Fruit fly (Drosophila melanogaster): ENCODE results near the gene Tdrd3.

Gene Tdrd3

DNA sequence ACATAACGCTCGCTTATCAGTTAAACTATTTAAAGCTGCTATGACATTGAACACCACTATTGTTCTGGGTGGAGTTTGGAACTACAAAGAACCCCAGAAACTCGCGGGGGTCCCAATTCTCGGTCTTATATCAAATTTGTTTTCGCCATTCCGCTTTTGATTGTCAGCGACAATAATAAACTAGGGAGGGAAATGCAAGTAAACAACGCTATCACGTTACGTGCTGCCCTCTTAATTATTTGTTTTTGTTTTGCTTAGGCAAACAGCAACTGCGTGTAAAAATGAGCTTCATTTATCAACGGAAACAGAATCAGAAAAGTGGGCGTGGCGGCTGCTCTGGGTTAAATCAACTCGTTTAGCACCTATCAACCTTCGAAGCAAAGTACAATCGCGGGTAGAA, 6.4 kb upstream of the Tdrd3 start (continued):
- TF ChIP-seq CG11723 (GFP tag; optimal IDR thresholded peaks at IDR 0.05), result peak; percentile 14
- no peak for TF ChIP-seq CG7839 (tag; optimal IDR thresholded peaks at IDR 0.05)
- TF ChIP-seq CG15514 (GFP tag; optimal IDR thresholded peaks at IDR 0.05), result peak; percentile 36
- TF ChIP-seq CG12219 (GFP tag; optimal IDR thresholded peaks at IDR 0.05), result peak; percentile 24
- TF ChIP-seq CG1832 (GFP tag; optimal IDR thresholded peaks at IDR 0.05), result no peak
- no peak for TF ChIP-seq her (GFP tag; optimal IDR thresholded peaks at IDR 0.05)
- TF ChIP-seq CG34224 (GFP tag; IDR thresholded peaks at IDR 0.05; ENCODE audit: partially characterized antibody), result no peak
- peak; percentile 46 for TF ChIP-seq CG3838 (GFP tag; optimal IDR thresholded peaks at IDR 0.05)
- TF ChIP-seq Hmr (GFP tag; optimal IDR thresholded peaks at IDR 0.05), result peak; percentile 29
- no peak for TF ChIP-seq fru (optimal IDR thresholded peaks at IDR 0.05)
- TF ChIP-seq bbx (GFP tag; IDR thresholded peaks at IDR 0.05; ENCODE audit: partially characterized antibody), result no peak
- TF ChIP-seq oc (tag; optimal IDR thresholded peaks at IDR 0.05), result no peak
- no peak for TF ChIP-seq CG14860 (GFP tag; IDR thresholded peaks at IDR 0.05; ENCODE audit: partially characterized antibody)
- TF ChIP-seq Doc3 (GFP tag; IDR thresholded peaks at IDR 0.05; ENCODE audit: partially characterized antibody), result no peak
- TF ChIP-seq B-H1 (GFP tag; IDR thresholded peaks at IDR 0.05), result no peak
- TF ChIP-seq Sin3A (optimal IDR thresholded peaks at IDR 0.05), result no peak
- peak; percentile 29 for TF ChIP-seq CG3065 (GFP tag; optimal IDR thresholded peaks at IDR 0.05)
- peak; percentile 55 for TF ChIP-seq fd64A (GFP tag; optimal IDR thresholded peaks at IDR 0.05)
- TF ChIP-seq shn (GFP tag; optimal IDR thresholded peaks at IDR 0.05), result no peak
- no peak for TF ChIP-seq CG4424 (GFP tag; optimal IDR thresholded peaks at IDR 0.05)
- no peak for TF ChIP-seq CG9215 (GFP tag; IDR thresholded peaks at IDR 0.05)
- TF ChIP-seq lbe (GFP tag; optimal IDR thresholded peaks at IDR 0.05), result no peak
- no peak for TF ChIP-seq slp2 (GFP tag; optimal IDR thresholded peaks at IDR 0.05)
- no peak for TF ChIP-seq CG7357 (GFP tag; IDR thresholded peaks at IDR 0.05)
- peak; percentile 6 for TF ChIP-seq sima (GFP tag; optimal IDR thresholded peaks at IDR 0.05)
- no peak for TF ChIP-seq p53 (GFP tag; optimal IDR thresholded peaks at IDR 0.05)
- TF ChIP-seq pros (GFP tag; optimal IDR thresholded peaks at IDR 0.05), result no peak
- no peak for TF ChIP-seq Jarid2 (GFP tag; optimal IDR thresholded peaks at IDR 0.05)
- TF ChIP-seq ssp (GFP tag; IDR thresholded peaks at IDR 0.05), result no peak
- TF ChIP-seq pan (optimal IDR thresholded peaks at IDR 0.05), result no peak
- peak in 1 of 2 experiments; percentile 18 for TF ChIP-seq pan (GFP tag; optimal IDR thresholded peaks at IDR 0.05 in 1 of 2, IDR thresholded peaks at IDR 0.05 in 1 of 2)
- TF ChIP-seq mirr (GFP tag; optimal IDR thresholded peaks at IDR 0.05), result peak; percentile 38
- peak; percentile 2 for TF ChIP-seq exex (tag; optimal IDR thresholded peaks at IDR 0.05)
- TF ChIP-seq Camta (GFP tag; optimal IDR thresholded peaks at IDR 0.05), result no peak
- peak; percentile 39 for TF ChIP-seq pfk (GFP tag; optimal IDR thresholded peaks at IDR 0.05)
- TF ChIP-seq CG4730 (GFP tag; IDR thresholded peaks at IDR 0.05), result no peak
- no peak for TF ChIP-seq lov (optimal IDR thresholded peaks at IDR 0.05)
- TF ChIP-seq lov (GFP tag; IDR thresholded peaks at IDR 0.05), result peak; percentile 79; the same call in 1 of the 3 replicates
- TF ChIP-seq vfl (GFP tag; optimal IDR thresholded peaks at IDR 0.05), result no peak
- TF ChIP-seq BtbVII (GFP tag; optimal IDR thresholded peaks at IDR 0.05), result peak; percentile 8
- TF ChIP-seq Hr39 (optimal IDR thresholded peaks at IDR 0.05), result no peak
- TF ChIP-seq Lpt (GFP tag; optimal IDR thresholded peaks at IDR 0.05), result no peak
- no peak for TF ChIP-seq CG15073 (GFP tag; optimal IDR thresholded peaks at IDR 0.05)
- no peak for TF ChIP-seq fd102C (GFP tag; optimal IDR thresholded peaks at IDR 0.05)
- no peak for TF ChIP-seq Dek (tag; optimal IDR thresholded peaks at IDR 0.05)
- no peak for TF ChIP-seq h (optimal IDR thresholded peaks at IDR 0.05)
- TF ChIP-seq CG10979 (tag; optimal IDR thresholded peaks at IDR 0.05), result no peak
- no peak for TF ChIP-seq slbo (GFP tag; IDR thresholded peaks at IDR 0.05)
- no peak for TF ChIP-seq CG8944 (GFP tag; optimal IDR thresholded peaks at IDR 0.05)
- no peak for TF ChIP-seq Nf-YA (GFP tag; IDR thresholded peaks at IDR 0.05)
- TF ChIP-seq HLHmδ (GFP tag; optimal IDR thresholded peaks at IDR 0.05), result peak; percentile 49
- TF ChIP-seq zf30C (GFP tag; optimal IDR thresholded peaks at IDR 0.05), result no peak
- TF ChIP-seq wdn (GFP tag; IDR thresholded peaks at IDR 0.05), result no peak
- TF ChIP-seq NC2β (GFP tag; optimal IDR thresholded peaks at IDR 0.05), result peak; percentile 5
